Fruit fly (Drosophila melanogaster) whole organism, embryonic: ENCODE results near the gene CG17780.
A peak's percentile ranks its signal among the peaks of the same experiment; 100 is the strongest.

Experiments used
- CG10274 ChIP-seq: fragments of 200-800 bp; sonication (Bioruptor generic); optimal IDR thresholded peaks from 3 replicates; lab custom pipeline; 2017; ENCODE audit warnings: missing biosample characterization, mild to moderate bottlenecking, missing genetic modification characterization
- CG11093 ChIP-seq: fragments of 200-800 bp; sonication (Bioruptor generic); IDR thresholded peaks from 3 replicates; pipeline ENCODE4 v1.3.6; 2022; ENCODE audit warnings: missing biosample characterization, missing genetic modification characterization
- CG11504 ChIP-seq: fragments of 200-800 bp; sonication (Bioruptor generic); optimal IDR thresholded peaks from 3 replicates; lab custom pipeline; 2019; ENCODE audit warnings: missing biosample characterization, mild to moderate bottlenecking, missing genetic modification characterization, moderate library complexity
- CG11695 ChIP-seq: fragments of 200-800 bp; sonication (Bioruptor generic); IDR thresholded peaks from 3 replicates; pipeline ENCODE4 v1.3.6; 2022; ENCODE audit warnings: missing biosample characterization, missing genetic modification characterization
- CG1233 ChIP-seq: fragments of 200-800 bp; sonication (Bioruptor generic); optimal IDR thresholded peaks from 4 replicates; lab custom pipeline; 2018; ENCODE audit warnings: missing biosample characterization, mild to moderate bottlenecking, missing genetic modification characterization
- CG14014 ChIP-seq: fragments of 200-800 bp; sonication (Bioruptor generic); IDR thresholded peaks from 2 replicates; pipeline ENCODE4 v1.3.6; 2022; ENCODE audit warnings: missing biosample characterization, missing genetic modification characterization
- CG1529 ChIP-seq: fragments of 200-800 bp; sonication (Bioruptor generic); optimal IDR thresholded peaks from 3 replicates; lab custom pipeline; 2018; ENCODE audit warnings: missing biosample characterization, missing genetic modification characterization
- CG16779 ChIP-seq: fragments of 200-800 bp; sonication (Bioruptor generic); IDR thresholded peaks from 2 replicates; pipeline ENCODE4 v1.3.6; 2022; ENCODE audit warnings: missing biosample characterization, missing genetic modification characterization
- CG16863 ChIP-seq: fragments of 200-800 bp; sonication (Bioruptor generic); optimal IDR thresholded peaks from 3 replicates; lab custom pipeline; 2016; ENCODE audit warnings: missing biosample characterization, missing genetic modification characterization
- CG3163 ChIP-seq: fragments of 200-800 bp; sonication (Bioruptor generic); optimal IDR thresholded peaks from 3 replicates; lab custom pipeline; 2016; ENCODE audit warnings: missing biosample characterization, missing genetic modification characterization
- CG33557 ChIP-seq: fragments of 200-800 bp; sonication (Bioruptor generic); optimal IDR thresholded peaks from 2 replicates; lab custom pipeline; 2019; ENCODE audit warnings: missing biosample characterization, mild to moderate bottlenecking, missing genetic modification characterization, moderate library complexity
- CG3407 ChIP-seq: fragments of 200-800 bp; sonication (Bioruptor generic); optimal IDR thresholded peaks from 2 replicates; lab custom pipeline; 2018; ENCODE audit warnings: missing biosample characterization, mild to moderate bottlenecking, missing genetic modification characterization
- CG5180 ChIP-seq: fragments of 200-800 bp; sonication (Bioruptor generic); optimal IDR thresholded peaks from 3 replicates; lab custom pipeline; 2017; ENCODE audit warnings: missing biosample characterization, missing genetic modification characterization, mild to moderate bottlenecking, moderate library complexity, missing genetic modification reagents
- CG6791 ChIP-seq: fragments of 200-800 bp; sonication (Bioruptor generic); IDR thresholded peaks from 3 replicates; pipeline ENCODE4 v1.3.6; 2022; ENCODE audit warnings: missing biosample characterization, missing genetic modification characterization; ENCODE audit not compliant: partially characterized antibody
- CG8281 ChIP-seq: fragments of 200-800 bp; sonication (Bioruptor generic); optimal IDR thresholded peaks from 2 replicates; lab custom pipeline; 2018; ENCODE audit warnings: missing biosample characterization, mild to moderate bottlenecking, missing genetic modification characterization, moderate library complexity
- CG8944 ChIP-seq: fragments of 200-800 bp; sonication (Bioruptor generic); optimal IDR thresholded peaks from 3 replicates; lab custom pipeline; 2016; ENCODE audit warnings: missing biosample characterization, missing genetic modification characterization
- D19B ChIP-seq: fragments of 200-800 bp; sonication (Bioruptor generic); optimal IDR thresholded peaks from 2 replicates; lab custom pipeline; 2017; ENCODE audit warnings: missing biosample characterization, mild to moderate bottlenecking, missing genetic modification characterization
- Dad ChIP-seq: fragments of 200-800 bp; sonication (Bioruptor generic); optimal IDR thresholded peaks from 3 replicates; lab custom pipeline; 2016; ENCODE audit warnings: missing biosample characterization, missing genetic modification characterization
- Ets65A ChIP-seq: fragments of 200-800 bp; sonication (Bioruptor generic); peaks from one replicate; lab custom pipeline; 2016; ENCODE audit warnings: missing biosample characterization, missing genetic modification characterization
- Ets97D ChIP-seq: fragments of 200-800 bp; sonication (Bioruptor generic); optimal IDR thresholded peaks from 3 replicates; lab custom pipeline; 2016; ENCODE audit warnings: missing biosample characterization, missing genetic modification characterization
- MTF-1 ChIP-seq: fragments of 200-800 bp; sonication (Bioruptor generic); optimal IDR thresholded peaks from 2 replicates; lab custom pipeline; 2018; ENCODE audit warnings: missing biosample characterization, mild to moderate bottlenecking, missing genetic modification characterization, borderline replicate concordance
- Med ChIP-seq: fragments of 200-800 bp; sonication (Bioruptor generic); peaks from one replicate; lab custom pipeline; 2016; ENCODE audit warnings: missing biosample characterization, missing genetic modification characterization, mild to moderate bottlenecking, inconsistent platforms, moderate library complexity
- NFAT ChIP-seq: fragments of 200-800 bp; sonication (Bioruptor generic); IDR thresholded peaks from 2 replicates; pipeline ENCODE4 v1.3.6; 2022; ENCODE audit warnings: missing biosample characterization, missing genetic modification characterization
- Spps ChIP-seq: fragments of 200-800 bp; sonication (Bioruptor generic); optimal IDR thresholded peaks from 2 replicates; lab custom pipeline; 2018; ENCODE audit warnings: missing biosample characterization, mild to moderate bottlenecking, missing genetic modification characterization
- Sry-β ChIP-seq: fragments of 200-800 bp; sonication (Bioruptor generic); optimal IDR thresholded peaks from 2 replicates; lab custom pipeline; 2018; ENCODE audit warnings: missing biosample characterization, mild to moderate bottlenecking, missing genetic modification characterization, moderate library complexity
- YL-1 ChIP-seq: fragments of 200-800 bp; sonication (Bioruptor generic); optimal IDR thresholded peaks from 3 replicates; lab custom pipeline; 2017; ENCODE audit warnings: missing biosample characterization, mild to moderate bottlenecking, missing genetic modification characterization
- aop ChIP-seq: fragments of 200-800 bp; sonication (Bioruptor generic); IDR thresholded peaks from 2 replicates; pipeline ENCODE4 v1.3.6; 2022; ENCODE audit warnings: missing biosample characterization, missing genetic modification characterization
- bbx ChIP-seq: fragments of 200-800 bp; sonication (Bioruptor generic); IDR thresholded peaks from 2 replicates; pipeline ENCODE4 v1.3.6; 2022; ENCODE audit warnings: missing biosample characterization, missing genetic modification characterization; ENCODE audit not compliant: partially characterized antibody
- dpn ChIP-seq, 2 experiments: fragments of 200-800 bp; sonication (Bioruptor generic); optimal IDR thresholded peaks; 3 replicates each; lab custom pipeline; 2016; ENCODE audit warnings: missing biosample characterization in 2 of 2, missing genetic modification characterization in 2 of 2
- eve ChIP-seq, 2 experiments: fragments of >200 bp; optimal IDR thresholded peaks; 2 replicates each; lab custom pipeline; 2017; ENCODE audit warnings: missing biosample characterization in 2 of 2, missing genetic modification characterization in 2 of 2
- fu2 ChIP-seq: fragments of 200-800 bp; sonication (Bioruptor generic); optimal IDR thresholded peaks from 2 replicates; lab custom pipeline; 2016; ENCODE audit warnings: missing biosample characterization, missing genetic modification characterization
- gsb ChIP-seq: fragments of 200-800 bp; sonication (Bioruptor generic); IDR thresholded peaks from 2 replicates; pipeline ENCODE4 v1.3.6; 2022; ENCODE audit warnings: missing biosample characterization, missing genetic modification characterization
- luna ChIP-seq: fragments of 200-800 bp; sonication (Bioruptor generic); optimal IDR thresholded peaks from 2 replicates; lab custom pipeline; 2016; ENCODE audit warnings: missing biosample characterization, missing genetic modification characterization
- nom ChIP-seq: fragments of 200-800 bp; sonication (Bioruptor generic); optimal IDR thresholded peaks from 2 replicates; lab custom pipeline; 2017; ENCODE audit warnings: missing biosample characterization, missing genetic modification characterization, mild to moderate bottlenecking, moderate library complexity, missing genetic modification reagents
- pb ChIP-seq: fragments of 200-800 bp; sonication (Bioruptor generic); optimal IDR thresholded peaks from 3 replicates; lab custom pipeline; 2016; ENCODE audit warnings: missing biosample characterization, missing genetic modification characterization
- ranshi ChIP-seq: fragments of 200-800 bp; sonication (Bioruptor generic); IDR thresholded peaks from 2 replicates; pipeline ENCODE4 v1.3.6; 2022; ENCODE audit warnings: missing biosample characterization, missing genetic modification characterization
- so ChIP-seq: fragments of 200-800 bp; sonication (Bioruptor generic); IDR thresholded peaks from 3 replicates; pipeline ENCODE4 v1.3.6; 2022; ENCODE audit warnings: missing biosample characterization, missing genetic modification characterization
- stwl ChIP-seq: fragments of 200-800 bp; sonication (Bioruptor generic); optimal IDR thresholded peaks from 3 replicates; lab custom pipeline; 2018; ENCODE audit warnings: missing biosample characterization, mild to moderate bottlenecking, missing genetic modification characterization, moderate library complexity
- trh ChIP-seq: fragments of 200-800 bp; sonication (Bioruptor generic); optimal IDR thresholded peaks from 2 replicates; lab custom pipeline; 2016; ENCODE audit warnings: missing biosample characterization, missing genetic modification characterization

The CG17780 gene

DNA sequence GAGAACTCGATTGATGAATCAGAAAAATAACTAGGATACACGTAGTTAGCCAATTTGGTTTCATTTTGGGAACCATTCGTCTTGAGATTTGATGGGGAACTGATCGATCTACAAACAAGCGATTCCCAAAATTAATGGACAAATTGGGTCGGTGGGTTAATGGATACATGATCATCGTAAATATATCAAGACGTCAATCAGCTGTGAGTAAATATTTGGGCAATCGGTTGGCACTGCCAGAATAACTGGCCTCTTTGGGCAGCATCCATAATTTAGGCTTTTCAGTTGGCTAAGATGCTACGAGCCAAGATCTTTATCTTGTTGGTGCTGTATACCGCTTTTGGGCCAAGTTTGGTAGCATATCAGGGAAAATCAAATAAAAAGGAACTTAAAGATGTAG, 16.8 kb downstream of the CG17780 start, which contains the start of the genes CG42812 and CG33341:
Gene CG42812, minus strand, starts transcription at position 101 of the 400 bp plus-strand sequence.
Gene CG33341, plus strand, starts transcription at position 295 of the 400 bp plus-strand sequence.
- TF ChIP-seq Med (GFP tag; lab: Kevin White, UChicago): no peak

DNA sequence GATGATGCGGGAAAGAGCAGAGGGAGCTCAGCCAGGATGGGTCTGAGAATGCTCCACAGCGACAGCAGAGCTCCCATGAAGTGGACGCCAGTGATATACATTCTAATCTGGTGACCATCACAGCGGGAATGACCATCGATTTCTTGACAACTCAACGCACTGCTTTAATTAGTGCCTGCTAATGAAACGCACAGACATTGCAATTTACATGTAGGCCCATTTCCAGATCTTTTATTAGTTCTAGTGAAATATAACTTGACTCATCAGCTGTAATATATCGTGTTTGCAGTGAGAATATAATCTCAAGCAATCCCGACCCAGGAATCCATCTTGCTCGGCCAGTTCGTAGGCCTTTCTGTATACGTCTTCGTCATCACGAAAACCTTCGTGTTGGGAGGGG, 17.7 kb downstream of the CG17780 start, which contains the start of gene CG42811:
Gene CG42811, minus strand, starts transcription at position 101 of the 400 bp plus-strand sequence.
- TF ChIP-seq YL-1 (GFP tag; lab: Kevin White, UChicago) (no peak), CG33557 (GFP tag; lab: Kevin White, UChicago) (no peak), CG1529 (GFP tag; lab: Kevin White, UChicago) (no peak), ranshi (no peak), Ets65A (GFP tag; lab: Kevin White, UChicago) (peak; percentile 5), D19B (GFP tag; lab: Kevin White, UChicago) (no peak), CG16863 (GFP tag; lab: Kevin White, UChicago) (no peak), MTF-1 (no peak), NFAT (GFP tag; lab: Robert Waterston, UW) (no peak)

DNA sequence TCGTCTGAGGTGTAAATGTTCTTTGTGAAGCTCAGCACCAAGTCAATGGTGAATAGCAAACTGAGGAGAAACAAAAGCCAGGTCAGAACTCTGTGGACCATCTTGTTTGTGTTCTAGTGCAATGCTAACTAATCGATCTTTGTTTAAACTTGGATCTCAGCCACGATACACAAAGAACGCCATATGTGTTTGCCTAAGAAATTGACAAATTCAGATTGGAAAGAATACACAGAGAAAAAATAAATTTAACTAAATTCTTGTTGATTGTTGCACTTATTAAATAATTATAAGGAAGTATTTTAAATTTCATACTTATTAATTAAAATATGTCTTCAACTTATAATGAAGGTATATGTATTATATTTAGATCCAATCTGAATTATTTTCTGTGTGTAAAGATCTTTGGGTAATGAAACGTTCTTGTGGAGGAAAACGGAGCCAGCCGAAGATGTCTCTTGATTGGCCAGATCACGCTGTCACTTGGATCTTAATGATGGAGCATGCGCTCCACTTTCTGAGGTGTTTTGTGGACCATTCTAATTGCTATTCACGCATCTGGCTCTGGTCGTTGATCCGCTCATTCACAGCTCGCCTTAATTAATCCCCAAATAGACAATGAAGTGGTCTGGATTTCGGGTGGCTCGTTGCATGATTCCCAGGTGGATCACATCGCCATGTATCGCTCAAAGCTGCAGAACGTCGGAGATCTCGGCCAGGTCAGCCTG, 19.8 kb downstream of the CG17780 start, which contains the start of the genes CG17784 and CG13613:
Gene CG17784, minus strand, starts transcription at position 101 of the 725 bp plus-strand sequence.
Gene CG13613, plus strand, starts transcription at position 675 of the 725 bp plus-strand sequence.
- TF ChIP-seq aop (GFP tag; lab: Robert Waterston, UW) (no peak), CG10274 (GFP tag; lab: Kevin White, UChicago) (no peak), bbx (GFP tag; lab: Robert Waterston, UW) (no peak), luna (GFP tag; lab: Kevin White, UChicago) (no peak), CG3407 (GFP tag; lab: Kevin White, UChicago) (no peak), Dad (no peak), so (no peak), CG1233 (GFP tag; lab: Kevin White, UChicago) (no peak), CG11695 (GFP tag; lab: Robert Waterston, UW) (no peak), gsb (GFP tag; lab: Robert Waterston, UW) (no peak), CG14014 (GFP tag; lab: Robert Waterston, UW) (no peak), Spps (tag; lab: Kevin White, UChicago) (no peak), CG11504 (tag; lab: Kevin White, UChicago) (no peak), stwl (no peak), CG6791 (GFP tag; lab: Robert Waterston, UW) (no peak)

DNA sequence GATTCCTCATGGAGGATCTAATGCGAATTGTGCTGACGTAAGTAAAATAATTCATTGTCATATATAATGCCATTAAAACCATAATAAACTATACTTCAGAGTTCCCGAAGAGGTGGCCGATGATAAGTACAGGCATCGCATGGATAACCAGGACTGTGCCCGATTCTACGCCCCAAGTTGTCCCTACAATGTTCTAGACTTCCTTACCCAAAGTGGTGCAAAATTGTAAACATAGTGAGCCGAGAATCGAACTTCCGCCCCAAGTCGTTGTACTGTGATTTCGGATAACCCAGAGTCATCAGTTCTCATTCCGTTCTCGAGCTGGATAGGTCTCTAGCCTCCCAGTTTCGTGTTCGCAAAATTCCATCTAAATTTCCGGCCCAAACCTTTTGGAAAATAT, 22.0 kb downstream of the CG17780 start, which contains the start of gene CG33340:
Gene CG33340, plus strand, starts transcription at position 301 of the 400 bp plus-strand sequence.
- no peak for TF ChIP-seq CG8281 (tag; lab: Kevin White, UChicago)
- TF ChIP-seq CG5180 (GFP tag; lab: Kevin White, UChicago): no peak
- no peak for TF ChIP-seq pb (GFP tag; lab: Kevin White, UChicago)
- TF ChIP-seq nom (GFP tag; lab: Kevin White, UChicago): no peak
- TF ChIP-seq Ets97D (GFP tag; lab: Kevin White, UChicago): no peak
- no peak for TF ChIP-seq trh (GFP tag; lab: Kevin White, UChicago)

DNA sequence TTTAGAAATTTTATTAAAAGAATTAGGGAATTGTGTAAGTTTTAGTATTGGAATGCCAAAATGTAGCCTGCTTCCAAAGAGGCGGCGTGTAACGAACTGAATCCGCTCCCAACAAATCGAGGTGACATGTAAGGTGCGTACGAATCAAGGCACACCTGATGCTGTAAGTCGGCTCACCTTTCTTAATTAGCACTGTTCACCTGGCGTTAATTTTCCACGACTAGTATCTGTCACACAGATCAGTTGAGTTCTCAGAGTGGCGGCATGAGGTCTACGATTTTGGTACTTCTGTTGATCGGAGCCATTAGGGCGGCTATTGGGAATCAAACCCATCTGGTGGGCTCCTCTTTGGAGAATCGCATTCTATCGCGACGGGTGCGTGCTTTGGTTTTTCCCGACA, 23.3 kb downstream of the CG17780 start, which contains the start of the genes CG5762 and CG33339:
Gene CG5762, minus strand, starts transcription at position 101 of the 400 bp plus-strand sequence.
Gene CG33339, plus strand, starts transcription at position 265 of the 400 bp plus-strand sequence.
- no peak for TF ChIP-seq luna (GFP tag; lab: Kevin White, UChicago)
- no peak for TF ChIP-seq fu2 (GFP tag; lab: Kevin White, UChicago)
- TF ChIP-seq dpn (GFP tag; optimal IDR thresholded peaks at IDR 0.05; lab: Kevin White, UChicago): no peak
- no peak for TF ChIP-seq CG16779 (GFP tag; lab: Robert Waterston, UW)
- no peak for TF ChIP-seq eve (GFP tag; optimal IDR thresholded peaks at IDR 0.05; lab: Kevin White, UChicago)
- TF ChIP-seq Sry-β: no peak
- no peak for TF ChIP-seq CG3163 (GFP tag; lab: Kevin White, UChicago)
- no peak for TF ChIP-seq CG8944 (GFP tag; lab: Kevin White, UChicago)
- no peak for TF ChIP-seq CG11093 (GFP tag; lab: Robert Waterston, UW)
